Worm (Caenorhabditis elegans) whole organism, L4 larva: Measurements from ENCODE around the gene sra-26.
A peak's percentile ranks its signal among the peaks of the same experiment; 100 is the strongest.

ENCODE experiments used
- F26F4.8 ChIP-seq: fragments of 200-800 bp; sonication (Bioruptor generic); conservative IDR thresholded peaks from 2 replicates; pipeline ENCODE4 v1.3.6; 2022; ENCODE audit warnings: missing genetic modification characterization, missing compliant biosample characterization
- F44E2.7 ChIP-seq: fragments of 200-800 bp; sonication (Bioruptor generic); IDR thresholded peaks from 2 replicates; pipeline ENCODE4 v2.1.2; 2022; ENCODE audit warnings: missing genetic modification characterization, missing compliant biosample characterization
- R02D3.7 ChIP-seq: fragments of 150-350 bp; sonication (generic microtip); optimal IDR thresholded peaks from 3 replicates; lab custom pipeline; 2014; ENCODE audit warnings: missing biosample characterization, missing genetic modification characterization
- T20F7.1 ChIP-seq: fragments of 200-800 bp; sonication (Bioruptor generic); optimal IDR thresholded peaks from 2 replicates; lab custom pipeline; 2018; ENCODE audit warnings: mild to moderate bottlenecking, missing genetic modification characterization, missing compliant biosample characterization
- Y105C5A.15 ChIP-seq: fragments of 200-800 bp; sonication (Bioruptor generic); IDR thresholded peaks from 2 replicates; pipeline ENCODE4 v1.3.6; 2022; ENCODE audit warnings: missing genetic modification characterization, missing compliant biosample characterization
- Y5F2A.4 ChIP-seq: fragments of 200-800 bp; sonication (Bioruptor generic); optimal IDR thresholded peaks from 2 replicates; lab custom pipeline; 2018; ENCODE audit warnings: mild to moderate bottlenecking, missing genetic modification characterization, missing compliant biosample characterization
- Y75B8A.6 ChIP-seq: fragments of 200-800 bp; sonication (Bioruptor generic); IDR thresholded peaks from 2 replicates; pipeline ENCODE4 v1.3.6; 2022; ENCODE audit warnings: missing genetic modification reagents, missing genetic modification characterization, missing compliant biosample characterization
- ZK546.5 ChIP-seq, 2 experiments: sonication (generic microtip); optimal IDR thresholded peaks; 2 replicates each; lab custom pipeline; 2017; ENCODE audit warnings: missing biosample characterization in 2 of 2, missing genetic modification characterization in 2 of 2
- aha-1 ChIP-seq: fragments of 150-350 bp; peaks from one replicate; lab custom pipeline; 2014; ENCODE audit warnings: missing biosample characterization, missing genetic modification characterization
- aly-2 ChIP-seq: sonication (generic microtip); optimal IDR thresholded peaks from 2 replicates; lab custom pipeline; 2018; ENCODE audit warnings: missing biosample characterization, missing genetic modification characterization
- ceh-20 ChIP-seq: fragments of 200-800 bp; sonication (Bioruptor generic); IDR thresholded peaks from 2 replicates; pipeline ENCODE4 v1.3.6; 2022; ENCODE audit warnings: missing genetic modification reagents, missing genetic modification characterization, missing compliant biosample characterization
- ctbp-1 ChIP-seq: fragments of 200-800 bp; sonication (Bioruptor generic); IDR thresholded peaks from 2 replicates; pipeline ENCODE4 v1.3.6; 2022; ENCODE audit warnings: missing genetic modification reagents, missing genetic modification characterization, missing compliant biosample characterization
- daf-12 ChIP-seq: fragments of 150-350 bp; optimal IDR thresholded peaks from 2 replicates; lab custom pipeline; 2014; ENCODE audit warnings: missing biosample characterization, missing genetic modification reagents, missing genetic modification characterization
- daf-16 ChIP-seq, 3 experiments: sonication (generic microtip); optimal IDR thresholded peaks; 2 replicates each; lab custom pipeline; 2016 to 2017; ENCODE audit warnings: missing genetic modification characterization in 3 of 3, missing genetic modification reagents in 3 of 3, mild to moderate bottlenecking in 2 of 3, missing compliant biosample characterization in 2 of 3, missing biosample characterization in 1 of 3, moderate library complexity in 1 of 3
- daf-8 ChIP-seq: fragments of 200-800 bp; sonication (Bioruptor generic); IDR thresholded peaks from 2 replicates; pipeline ENCODE4 v1.3.6; 2022; ENCODE audit warnings: missing genetic modification characterization, missing compliant biosample characterization
- dmd-6 ChIP-seq: fragments of 200-800 bp; sonication (Bioruptor generic); IDR thresholded peaks from 2 replicates; pipeline ENCODE4 v1.3.6; 2022; ENCODE audit warnings: missing genetic modification reagents, missing genetic modification characterization, missing compliant biosample characterization
- dmd-9 ChIP-seq: fragments of 200-800 bp; sonication (Bioruptor generic); IDR thresholded peaks from 2 replicates; pipeline ENCODE4 v1.3.6; 2022; ENCODE audit warnings: missing genetic modification reagents, missing genetic modification characterization, missing compliant biosample characterization
- duxl-1 ChIP-seq: sonication (generic microtip); optimal IDR thresholded peaks from 2 replicates; lab custom pipeline; 2016; ENCODE audit warnings: mild to moderate bottlenecking, missing genetic modification characterization, moderate library complexity, missing compliant biosample characterization; ENCODE audit not compliant: poor library complexity
- hlh-11 ChIP-seq: fragments of 200-800 bp; sonication (Bioruptor generic); optimal IDR thresholded peaks from 2 replicates; lab custom pipeline; 2018; ENCODE audit warnings: mild to moderate bottlenecking, missing genetic modification characterization, missing compliant biosample characterization
- lin-38 ChIP-seq: fragments of 200-800 bp; sonication (Bioruptor generic); IDR thresholded peaks from 2 replicates; pipeline ENCODE4 v1.3.6; 2022; ENCODE audit warnings: missing genetic modification reagents, missing genetic modification characterization, missing compliant biosample characterization
- lin-39 ChIP-seq: fragments of 150-350 bp; optimal IDR thresholded peaks from 2 replicates; lab custom pipeline; 2014; ENCODE audit warnings: missing biosample characterization, missing genetic modification reagents, missing genetic modification characterization
- lsy-2 ChIP-seq, 2 experiments: fragments of 150-350 bp in 1 of 2; sonication (generic microtip) in 1 of 2; optimal IDR thresholded peaks; 2 replicates each; lab custom pipeline; 2014 to 2017; ENCODE audit warnings: missing biosample characterization in 2 of 2, missing genetic modification characterization in 2 of 2
- mdl-1 ChIP-seq, 2 experiments: fragments of 150-350 bp in 1 of 2; sonication (generic microtip) in 1 of 2; optimal IDR thresholded peaks; 2 replicates each; lab custom pipeline; 2014 to 2017; ENCODE audit warnings: missing biosample characterization in 2 of 2, missing genetic modification characterization in 2 of 2
- mdt-29 ChIP-seq: fragments of 200-800 bp; sonication (Bioruptor generic); IDR thresholded peaks from 2 replicates; pipeline ENCODE4 v1.3.6; 2022; ENCODE audit warnings: missing genetic modification reagents, missing genetic modification characterization, missing compliant biosample characterization
- mes-2 ChIP-seq: sonication (generic microtip); optimal IDR thresholded peaks from 2 replicates; lab custom pipeline; 2016; ENCODE audit warnings: missing genotype, mild to moderate bottlenecking, missing genetic modification characterization, missing compliant biosample characterization; ENCODE audit not compliant: poor library complexity, severe bottlenecking
- mxl-2 ChIP-seq: fragments of 200-800 bp; sonication (Bioruptor generic); conservative IDR thresholded peaks from 2 replicates; pipeline ENCODE4 v1.3.6; 2022; ENCODE audit warnings: missing genetic modification reagents, missing genetic modification characterization, missing compliant biosample characterization
- nhr-10 ChIP-seq: fragments of 150-350 bp; optimal IDR thresholded peaks from 2 replicates; lab custom pipeline; 2014; ENCODE audit warnings: missing biosample characterization, missing genetic modification characterization
- nhr-111 ChIP-seq: fragments of 200-800 bp; sonication (Bioruptor generic); optimal IDR thresholded peaks from 2 replicates; lab custom pipeline; 2018; ENCODE audit warnings: mild to moderate bottlenecking, missing genetic modification characterization, missing compliant biosample characterization
- nhr-237 ChIP-seq: sonication (generic microtip); optimal IDR thresholded peaks from 2 replicates; lab custom pipeline; 2017; ENCODE audit warnings: missing biosample characterization, missing genetic modification characterization
- nhr-25 ChIP-seq: sonication (generic microtip); optimal IDR thresholded peaks from 2 replicates; lab custom pipeline; 2017; ENCODE audit warnings: missing genetic modification characterization, mild to moderate bottlenecking, missing compliant biosample characterization, antibody characterized with exemption, moderate library complexity, borderline replicate concordance; ENCODE audit not compliant: insufficient read depth
- nhr-42 ChIP-seq: fragments of 200-800 bp; sonication (Bioruptor generic); IDR thresholded peaks from 2 replicates; pipeline ENCODE4 v1.3.6; 2022; ENCODE audit warnings: missing genetic modification characterization, missing compliant biosample characterization
- nhr-6 ChIP-seq: fragments of 150-350 bp; optimal IDR thresholded peaks from 2 replicates; lab custom pipeline; 2014; ENCODE audit warnings: missing biosample characterization, missing genetic modification characterization
- nhr-77 ChIP-seq: fragments of 150-350 bp; optimal IDR thresholded peaks from 2 replicates; lab custom pipeline; 2014; ENCODE audit warnings: missing biosample characterization, missing genetic modification characterization
- rbr-2 ChIP-seq: sonication (generic microtip); optimal IDR thresholded peaks from 2 replicates; lab custom pipeline; 2016; ENCODE audit warnings: missing genotype, missing genetic modification characterization, missing compliant biosample characterization
- saeg-2 ChIP-seq: fragments of 200-800 bp; sonication (Bioruptor generic); IDR thresholded peaks from 2 replicates; pipeline ENCODE4 v1.3.6; 2022; ENCODE audit warnings: missing genetic modification reagents, missing genetic modification characterization, missing compliant biosample characterization
- sdz-12 ChIP-seq: fragments of 200-800 bp; sonication (Bioruptor generic); optimal IDR thresholded peaks from 2 replicates; lab custom pipeline; 2018; ENCODE audit warnings: mild to moderate bottlenecking, missing genetic modification characterization, missing compliant biosample characterization
- snpc-1.2 ChIP-seq: fragments of 200-800 bp; sonication (Bioruptor generic); IDR thresholded peaks from 2 replicates; pipeline ENCODE4 v1.3.6; 2022; ENCODE audit warnings: missing genetic modification reagents, missing genetic modification characterization, missing compliant biosample characterization
- snpc-4 ChIP-seq: fragments of 150-350 bp; optimal IDR thresholded peaks from 2 replicates; lab custom pipeline; 2014; ENCODE audit warnings: missing biosample characterization, missing genetic modification characterization
- spr-1 ChIP-seq: sonication (generic microtip); optimal IDR thresholded peaks from 2 replicates; lab custom pipeline; 2016; ENCODE audit warnings: mild to moderate bottlenecking, missing genetic modification characterization, missing compliant biosample characterization
- spr-3 ChIP-seq: fragments of 200-800 bp; sonication (Bioruptor generic); optimal IDR thresholded peaks from 2 replicates; lab custom pipeline; 2018; ENCODE audit warnings: mild to moderate bottlenecking, missing genetic modification characterization, missing compliant biosample characterization
- unc-130 ChIP-seq: sonication (generic microtip); optimal IDR thresholded peaks from 2 replicates; lab custom pipeline; 2016; ENCODE audit warnings: missing genetic modification reagents, missing genetic modification characterization, missing compliant biosample characterization
- unc-39 ChIP-seq: sonication (generic microtip); optimal IDR thresholded peaks from 2 replicates; lab custom pipeline; 2017; ENCODE audit warnings: missing biosample characterization, missing genetic modification characterization
- unc-62 ChIP-seq, 3 experiments: fragments of 150-350 bp in 1 of 3; sonication (generic microtip); optimal IDR thresholded peaks in 2 of 3; peaks in 1 of 3; 1 replicate in 1 of 3; 2 replicates in 2 of 3; lab custom pipeline; 2014 to 2017; ENCODE audit warnings: missing biosample characterization in 3 of 3, missing genetic modification characterization in 3 of 3, missing genetic modification reagents in 3 of 3, missing genotype in 1 of 3
- vab-7 ChIP-seq: fragments of 200-800 bp; sonication (Bioruptor generic); IDR thresholded peaks from 2 replicates; pipeline ENCODE4 v1.3.6; 2022; ENCODE audit warnings: missing genetic modification reagents, missing genetic modification characterization, missing compliant biosample characterization
- zfp-2 ChIP-seq: sonication (generic microtip); optimal IDR thresholded peaks from 2 replicates; lab custom pipeline; 2016; ENCODE audit warnings: mild to moderate bottlenecking, missing genetic modification characterization, missing compliant biosample characterization
- zfp-3 ChIP-seq: fragments of 200-800 bp; sonication (Bioruptor generic); conservative IDR thresholded peaks from 2 replicates; pipeline ENCODE4 v1.3.6; 2022; ENCODE audit warnings: missing genetic modification reagents, missing genetic modification characterization, missing compliant biosample characterization
- zip-11 ChIP-seq: fragments of 200-800 bp; sonication (Bioruptor generic); IDR thresholded peaks from 2 replicates; pipeline ENCODE4 v1.3.6; 2022; ENCODE audit warnings: missing genetic modification characterization, missing compliant biosample characterization
- ztf-11 ChIP-seq: fragments of 150-350 bp; optimal IDR thresholded peaks from 2 replicates; lab custom pipeline; 2014; ENCODE audit warnings: missing biosample characterization, missing genetic modification characterization
- ztf-7 ChIP-seq: fragments of 150-350 bp; optimal IDR thresholded peaks from 2 replicates; lab custom pipeline; 2014; ENCODE audit warnings: missing biosample characterization, missing genetic modification characterization

The sra-26 gene

ce11 chrII:6600973-6601372, 50.6 kb downstream of the sra-26 start, which contains the start of gene vps-33.2 (continued):
- TF ChIP-seq nhr-42 (GFP tag; lab: Robert Waterston, UW) (no peak), nhr-237 (tag; lab: Kevin White, UChicago) (no peak), lin-39 (tag; lab: Kevin White, UChicago) (no peak), snpc-1.2 (GFP tag; lab: Robert Waterston, UW) (no peak), daf-8 (GFP tag; lab: Robert Waterston, UW) (no peak), unc-130 (GFP tag; lab: Kevin White, UChicago) (no peak), hlh-11 (tag; lab: Kevin White, UChicago) (peak; percentile 10), aha-1 (peak; percentile 21), F44E2.7 (GFP tag; lab: Robert Waterston, UW) (no peak), lsy-2 (tag; optimal IDR thresholded peaks at IDR 0.05; lab: Kevin White, UChicago) (peak in 1 of 2 experiments; percentile 34), saeg-2 (GFP tag; lab: Robert Waterston, UW) (no peak), Y75B8A.6 (GFP tag; lab: Robert Waterston, UW) (no peak), ztf-11 (no peak), mdl-1 (tag; optimal IDR thresholded peaks at IDR 0.05; lab: Kevin White, UChicago) (no peak), mxl-2 (GFP tag; lab: Robert Waterston, UW) (no peak), lin-38 (no peak), spr-3 (GFP tag; lab: Kevin White, UChicago) (no peak), daf-12 (tag; lab: Kevin White, UChicago) (no peak), T20F7.1 (no peak), zfp-3 (GFP tag; lab: Robert Waterston, UW) (no peak), duxl-1 (tag; lab: Kevin White, UChicago) (no peak), zfp-2 (tag; lab: Kevin White, UChicago) (no peak), unc-39 (no peak), nhr-111 (GFP tag; lab: Kevin White, UChicago) (no peak), Y5F2A.4 (GFP tag; lab: Kevin White, UChicago) (no peak), nhr-10 (tag; lab: Kevin White, UChicago) (no peak), Y105C5A.15 (GFP tag; lab: Robert Waterston, UW) (no peak), snpc-4 (tag; lab: Kevin White, UChicago) (no peak), F26F4.8 (no peak), mdt-29 (GFP tag; lab: Robert Waterston, UW) (no peak), mes-2 (tag; lab: Kevin White, UChicago) (peak; percentile 70), nhr-25 (tag; lab: Kevin White, UChicago) (no peak), spr-1 (tag; lab: Kevin White, UChicago) (peak; percentile 17), rbr-2 (tag; lab: Kevin White, UChicago) (peak; percentile 14), aly-2 (tag; lab: Kevin White, UChicago) (no peak), ZK546.5 (tag; optimal IDR thresholded peaks at IDR 0.05; lab: Kevin White, UChicago) (no peak), sdz-12 (GFP tag; lab: Kevin White, UChicago) (no peak), R02D3.7 (tag; lab: Kevin White, UChicago) (no peak), nhr-6 (tag; lab: Kevin White, UChicago) (peak; percentile 35), ztf-7 (tag; lab: Kevin White, UChicago) (no peak), zip-11 (GFP tag; lab: Robert Waterston, UW) (no peak), ctbp-1 (GFP tag; lab: Robert Waterston, UW) (no peak), dmd-6 (GFP tag; lab: Robert Waterston, UW) (no peak), vab-7 (GFP tag; lab: Robert Waterston, UW) (no peak), unc-62 (GFP tag; optimal IDR thresholded peaks at IDR 0.05 in 1 of 2; lab: Kevin White, UChicago) (no peak), unc-62 (tag; optimal IDR thresholded peaks at IDR 0.05; lab: Kevin White, UChicago) (no peak), ceh-20 (GFP tag; lab: Robert Waterston, UW) (no peak), nhr-77 (tag; lab: Kevin White, UChicago) (no peak), dmd-9 (GFP tag; lab: Robert Waterston, UW) (no peak), daf-16 (GFP tag; optimal IDR thresholded peaks at IDR 0.05; lab: Kevin White, UChicago) (no peak), daf-16 (tag; optimal IDR thresholded peaks at IDR 0.05; lab: Kevin White, UChicago) (no peak)
